Worm (Caenorhabditis elegans): ENCODE measurements around the gene ddx-23.

ce11 chrIII:5834663-5835062 lies 18.4 kb downstream of the ddx-23 start:
- TF ChIP-seq sptf-1 (tag; optimal IDR thresholded peaks at IDR 0.05) (no peak), snpc-4 (tag; optimal IDR thresholded peaks at IDR 0.05) (no peak), blmp-1 (tag; optimal IDR thresholded peaks at IDR 0.05) (no peak), unc-39 (tag; optimal IDR thresholded peaks at IDR 0.05) (no peak), tbx-8 (GFP tag; optimal IDR thresholded peaks at IDR 0.05) (no peak), pha-4 (tag; optimal IDR thresholded peaks at IDR 0.05) (no peak), ztf-11 (tag; optimal IDR thresholded peaks at IDR 0.05) (no peak), elt-3 (tag; optimal IDR thresholded peaks at IDR 0.05) (no peak), mep-1 (tag; optimal IDR thresholded peaks at IDR 0.05) (no peak), ceh-83 (GFP tag; optimal IDR thresholded peaks at IDR 0.05) (no peak), nhr-28 (tag; optimal IDR thresholded peaks at IDR 0.05) (no peak), ces-1 (GFP tag; optimal IDR thresholded peaks at IDR 0.05) (peak; percentile 54), mls-2 (tag; optimal IDR thresholded peaks at IDR 0.05) (no peak)
